Fruit fly (Drosophila melanogaster) whole organism, embryonic: ENCODE results near the gene Eip75B.

Experiments
- Ada2b ChIP-seq: fragments of 200-800 bp; sonication (Bioruptor generic); IDR thresholded peaks from 2 replicates; pipeline ENCODE4 v1.3.6; 2022; ENCODE audit warnings: missing biosample characterization, missing genetic modification characterization
- Atf3 ChIP-seq: fragments of 200-800 bp; sonication (Bioruptor generic); optimal IDR thresholded peaks from 3 replicates; lab custom pipeline; 2016; ENCODE audit warnings: missing biosample characterization, missing genetic modification characterization
- Bdp1 ChIP-seq: fragments of 200-800 bp; sonication (Bioruptor generic); optimal IDR thresholded peaks from 3 replicates; lab custom pipeline; 2016; ENCODE audit warnings: missing biosample characterization, missing genetic modification characterization
- Bgb ChIP-seq: fragments of 200-800 bp; sonication (Bioruptor generic); IDR thresholded peaks from 2 replicates; pipeline ENCODE4 v1.3.6; 2022; ENCODE audit warnings: missing biosample characterization, missing genetic modification characterization; ENCODE audit not compliant: partially characterized antibody
- CG11247 ChIP-seq: fragments of 200-800 bp; sonication (Bioruptor generic); IDR thresholded peaks from 2 replicates; pipeline ENCODE4 v1.3.6; 2022; ENCODE audit warnings: missing biosample characterization, missing genetic modification characterization
- CG12155 ChIP-seq: fragments of 200-800 bp; sonication (Bioruptor generic); optimal IDR thresholded peaks from 3 replicates; lab custom pipeline; 2016; ENCODE audit warnings: missing biosample characterization, missing genetic modification characterization
- CG15696 ChIP-seq: fragments of 200-800 bp; sonication (Bioruptor generic); optimal IDR thresholded peaks from 2 replicates; lab custom pipeline; 2019; ENCODE audit warnings: missing biosample characterization, mild to moderate bottlenecking, missing genetic modification characterization, moderate library complexity
- CG1832 ChIP-seq: fragments of 200-800 bp; sonication (Bioruptor generic); optimal IDR thresholded peaks from 2 replicates; lab custom pipeline; 2017; ENCODE audit warnings: missing biosample characterization, mild to moderate bottlenecking, missing genetic modification characterization, inconsistent platforms
- CG2875 ChIP-seq: fragments of 200-800 bp; sonication (Bioruptor generic); optimal IDR thresholded peaks from 2 replicates; lab custom pipeline; 2017; ENCODE audit warnings: missing biosample characterization, mild to moderate bottlenecking, missing genetic modification characterization, missing genetic modification reagents
- CG33213 ChIP-seq: fragments of 200-800 bp; sonication (Bioruptor generic); optimal IDR thresholded peaks from 3 replicates; lab custom pipeline; 2016; ENCODE audit warnings: missing biosample characterization, missing genetic modification characterization
- CG34422 ChIP-seq: fragments of 200-800 bp; sonication (Bioruptor generic); IDR thresholded peaks from 3 replicates; pipeline ENCODE4 v1.3.6; 2022; ENCODE audit warnings: missing biosample characterization, missing genetic modification characterization
- CG42726 ChIP-seq: fragments of 200-800 bp; sonication (Bioruptor generic); IDR thresholded peaks from 2 replicates; pipeline ENCODE4 v1.3.6; 2022; ENCODE audit warnings: missing biosample characterization, missing genetic modification characterization; ENCODE audit not compliant: partially characterized antibody
- CG43689 ChIP-seq: fragments of 200-800 bp; sonication (Bioruptor generic); IDR thresholded peaks from 2 replicates; pipeline ENCODE4 v1.3.6; 2022; ENCODE audit warnings: missing biosample characterization, missing genetic modification characterization
- CG4820 ChIP-seq: fragments of 200-800 bp; sonication (Bioruptor generic); optimal IDR thresholded peaks from 3 replicates; lab custom pipeline; 2016; ENCODE audit warnings: missing biosample characterization, missing genetic modification characterization
- CG6654 ChIP-seq: fragments of 200-800 bp; sonication (Bioruptor generic); optimal IDR thresholded peaks from 2 replicates; lab custom pipeline; 2017; ENCODE audit warnings: missing biosample characterization, mild to moderate bottlenecking, missing genetic modification characterization
- CG8281 ChIP-seq: fragments of 200-800 bp; sonication (Bioruptor generic); optimal IDR thresholded peaks from 2 replicates; lab custom pipeline; 2018; ENCODE audit warnings: missing biosample characterization, mild to moderate bottlenecking, missing genetic modification characterization, moderate library complexity
- CG8944 ChIP-seq: fragments of 200-800 bp; sonication (Bioruptor generic); optimal IDR thresholded peaks from 3 replicates; lab custom pipeline; 2016; ENCODE audit warnings: missing biosample characterization, missing genetic modification characterization
- CG9797 ChIP-seq: fragments of 200-800 bp; sonication (Bioruptor generic); optimal IDR thresholded peaks from 3 replicates; lab custom pipeline; 2018; ENCODE audit warnings: missing biosample characterization, mild to moderate bottlenecking, missing genetic modification characterization
- CoRest ChIP-seq: fragments of 200-800 bp; sonication (Bioruptor generic); optimal IDR thresholded peaks from 3 replicates; lab custom pipeline; 2018; ENCODE audit warnings: missing biosample characterization, mild to moderate bottlenecking, missing genetic modification characterization, moderate library complexity
- D19A ChIP-seq: fragments of 200-800 bp; optimal IDR thresholded peaks from 3 replicates; lab custom pipeline; 2019; ENCODE audit warnings: missing biosample characterization, mild to moderate bottlenecking, missing genetic modification characterization, moderate library complexity
- Fer1 ChIP-seq: fragments of 200-800 bp; sonication (Bioruptor generic); optimal IDR thresholded peaks from 2 replicates; lab custom pipeline; 2017; ENCODE audit warnings: missing biosample characterization, mild to moderate bottlenecking, missing genetic modification characterization
- Hmx ChIP-seq: fragments of 200-800 bp; sonication (Bioruptor generic); optimal IDR thresholded peaks from 2 replicates; lab custom pipeline; 2016; ENCODE audit warnings: missing biosample characterization, missing genetic modification characterization
- Myb ChIP-seq: fragments of 200-800 bp; sonication (Bioruptor generic); optimal IDR thresholded peaks from 2 replicates; lab custom pipeline; 2016; ENCODE audit warnings: missing biosample characterization, missing genetic modification characterization
- Neu2 ChIP-seq: fragments of 200-800 bp; sonication (Bioruptor generic); optimal IDR thresholded peaks from 3 replicates; lab custom pipeline; 2016; ENCODE audit warnings: missing biosample characterization, missing genetic modification characterization, borderline replicate concordance
- NfI ChIP-seq: fragments of 200-800 bp; sonication (Bioruptor generic); optimal IDR thresholded peaks from 3 replicates; lab custom pipeline; 2018; ENCODE audit warnings: missing biosample characterization, mild to moderate bottlenecking, missing genetic modification characterization, moderate library complexity
- Side ChIP-seq: fragments of 200-800 bp; sonication (Bioruptor generic); optimal IDR thresholded peaks from 2 replicates; lab custom pipeline; 2016; ENCODE audit warnings: missing biosample characterization, missing genetic modification characterization
- Spps ChIP-seq: fragments of 200-800 bp; sonication (Bioruptor generic); optimal IDR thresholded peaks from 2 replicates; lab custom pipeline; 2018; ENCODE audit warnings: missing biosample characterization, mild to moderate bottlenecking, missing genetic modification characterization
- Tbp ChIP-seq: fragments of >200 bp; optimal IDR thresholded peaks from 2 replicates; lab custom pipeline; 2018; ENCODE audit warnings: missing biosample characterization, missing genetic modification characterization
- az2 ChIP-seq: fragments of 200-800 bp; sonication (Bioruptor generic); optimal IDR thresholded peaks from 3 replicates; lab custom pipeline; 2016; ENCODE audit warnings: missing biosample characterization, missing genetic modification characterization
- crp ChIP-seq, 2 experiments: fragments of 200-800 bp; sonication (Bioruptor generic); optimal IDR thresholded peaks; 2 replicates in 1 of 2; 3 replicates in 1 of 2; lab custom pipeline; 2017; ENCODE audit warnings: missing biosample characterization in 2 of 2, missing genetic modification characterization in 2 of 2, mild to moderate bottlenecking in 1 of 2, moderate library complexity in 1 of 2
- cwo ChIP-seq: fragments of 200-800 bp; sonication (Bioruptor generic); optimal IDR thresholded peaks from 3 replicates; lab custom pipeline; 2017; ENCODE audit warnings: missing biosample characterization, missing genetic modification characterization, mild to moderate bottlenecking, moderate library complexity, missing genetic modification reagents
- eve ChIP-seq, 2 experiments: fragments of >200 bp; optimal IDR thresholded peaks; 2 replicates each; lab custom pipeline; 2017; ENCODE audit warnings: missing biosample characterization in 2 of 2, missing genetic modification characterization in 2 of 2
- fu2 ChIP-seq: fragments of 200-800 bp; sonication (Bioruptor generic); optimal IDR thresholded peaks from 2 replicates; lab custom pipeline; 2016; ENCODE audit warnings: missing biosample characterization, missing genetic modification characterization
- gsb ChIP-seq: fragments of 200-800 bp; sonication (Bioruptor generic); IDR thresholded peaks from 2 replicates; pipeline ENCODE4 v1.3.6; 2022; ENCODE audit warnings: missing biosample characterization, missing genetic modification characterization
- gsb-n ChIP-seq: fragments of 200-800 bp; sonication (Bioruptor generic); optimal IDR thresholded peaks from 3 replicates; lab custom pipeline; 2018; ENCODE audit warnings: missing biosample characterization, mild to moderate bottlenecking, missing genetic modification characterization
- ham ChIP-seq: fragments of 200-800 bp; sonication (Bioruptor generic); IDR thresholded peaks from 2 replicates; pipeline ENCODE4 v1.3.6; 2022; ENCODE audit warnings: missing biosample characterization, missing genetic modification characterization
- hb ChIP-seq: fragments of 200-800 bp; sonication (Bioruptor generic); IDR thresholded peaks from 3 replicates; pipeline ENCODE4 v1.3.6; 2022; ENCODE audit warnings: missing biosample characterization, missing genetic modification characterization; ENCODE audit not compliant: partially characterized antibody
- mirr ChIP-seq: fragments of 200-800 bp; sonication (Bioruptor generic); optimal IDR thresholded peaks from 3 replicates; lab custom pipeline; 2018; ENCODE audit warnings: missing biosample characterization, mild to moderate bottlenecking, missing genetic modification characterization
- mld ChIP-seq: fragments of 200-800 bp; sonication (Bioruptor generic); IDR thresholded peaks from 3 replicates; pipeline ENCODE4 v1.3.6; 2022; ENCODE audit warnings: missing biosample characterization, missing genetic modification characterization; ENCODE audit not compliant: partially characterized antibody
- pan ChIP-seq, 4 experiments: fragments of >200 bp in 3 of 4; fragments of 200-800 bp in 1 of 4; sonication (Bioruptor generic) in 1 of 4; optimal IDR thresholded peaks in 3 of 4; IDR thresholded peaks in 1 of 4; 2 replicates each; pipeline versions ENCODE4 v1.3.6 to Lab custom; 2017 to 2022; ENCODE audit warnings: missing biosample characterization in 2 of 4, missing genetic modification characterization in 2 of 4, mixed read lengths in 1 of 4
- ranshi ChIP-seq: fragments of 200-800 bp; sonication (Bioruptor generic); IDR thresholded peaks from 2 replicates; pipeline ENCODE4 v1.3.6; 2022; ENCODE audit warnings: missing biosample characterization, missing genetic modification characterization
- row ChIP-seq: fragments of 200-800 bp; sonication (Bioruptor generic); IDR thresholded peaks from 3 replicates; pipeline ENCODE4 v1.3.6; 2022; ENCODE audit warnings: missing biosample characterization, missing genetic modification characterization
- sima ChIP-seq: fragments of 200-800 bp; sonication (Bioruptor generic); optimal IDR thresholded peaks from 2 replicates; lab custom pipeline; 2016; ENCODE audit warnings: missing biosample characterization, missing genetic modification characterization
- sug ChIP-seq: fragments of 200-800 bp; optimal IDR thresholded peaks from 2 replicates; lab custom pipeline; 2019; ENCODE audit warnings: missing biosample characterization, mild to moderate bottlenecking, missing genetic modification characterization, moderate library complexity
- tin ChIP-seq: fragments of 200-800 bp; sonication (Bioruptor generic); optimal IDR thresholded peaks from 3 replicates; lab custom pipeline; 2016; ENCODE audit warnings: missing biosample characterization, missing genetic modification characterization
- tll ChIP-seq, 2 experiments: fragments of 200-800 bp in 1 of 2; fragments of >200 bp in 1 of 2; sonication (Bioruptor generic) in 1 of 2; optimal IDR thresholded peaks; 2 replicates each; lab custom pipeline; 2017 to 2019; ENCODE audit warnings: missing biosample characterization in 2 of 2, missing genetic modification characterization in 2 of 2, mild to moderate bottlenecking in 1 of 2, moderate library complexity in 1 of 2
- toy ChIP-seq: fragments of 200-800 bp; sonication (Bioruptor generic); IDR thresholded peaks from 2 replicates; pipeline ENCODE4 v1.3.6; 2022; ENCODE audit warnings: missing biosample characterization, missing genetic modification characterization
- trem ChIP-seq: fragments of 200-800 bp; optimal IDR thresholded peaks from 3 replicates; lab custom pipeline; 2019; ENCODE audit warnings: missing biosample characterization, mild to moderate bottlenecking, missing genetic modification characterization, moderate library complexity
- wor ChIP-seq: fragments of 200-800 bp; sonication (Bioruptor generic); IDR thresholded peaks from 2 replicates; pipeline ENCODE4 v1.3.6; 2022; ENCODE audit warnings: missing biosample characterization, missing genetic modification characterization
- yki ChIP-seq: fragments of >200 bp; optimal IDR thresholded peaks from 3 replicates; lab custom pipeline; 2018

The Eip75B gene

DNA sequence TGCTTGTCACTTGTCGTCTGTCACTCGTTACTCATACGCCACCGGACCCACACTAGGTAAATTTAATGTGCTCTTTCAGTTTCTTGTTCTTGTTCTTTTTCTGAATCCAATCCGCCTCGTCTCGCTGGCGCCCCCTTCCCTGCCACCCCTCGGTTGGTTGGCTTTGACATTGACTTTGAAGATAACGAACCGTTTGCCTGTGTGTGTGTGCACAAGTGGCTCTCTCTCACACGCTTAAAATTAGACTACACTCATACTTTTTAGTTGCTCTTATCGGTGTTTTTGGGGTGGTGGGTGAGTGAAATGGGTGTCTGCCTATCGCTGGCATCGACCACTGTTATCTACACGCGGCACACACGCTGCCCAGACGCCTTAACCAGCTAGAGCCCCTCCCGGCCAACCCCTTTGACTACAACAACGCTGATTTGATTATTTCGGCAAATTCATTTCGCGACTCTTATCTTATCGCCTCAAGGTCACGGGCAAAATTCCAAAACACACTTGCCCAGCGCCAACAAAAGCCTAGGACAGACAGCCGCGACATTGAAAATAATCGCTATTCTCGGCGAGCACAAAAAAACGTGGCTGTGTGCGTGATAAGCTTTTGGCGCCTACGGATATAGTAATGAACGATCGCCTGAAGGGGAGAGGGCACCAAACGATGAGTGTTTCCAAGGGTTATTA lies 114.2 kb downstream of the Eip75B start (continued):
- TF ChIP-seq Atf3 (GFP tag; lab: Kevin White, UChicago) = no peak
- no peak for TF ChIP-seq CG4820 (GFP tag; lab: Kevin White, UChicago)
- no peak for TF ChIP-seq Myb (GFP tag; lab: Kevin White, UChicago)
- TF ChIP-seq sug (tag; lab: Kevin White, UChicago) = peak; percentile 95
- TF ChIP-seq tll (GFP tag; optimal IDR thresholded peaks at IDR 0.05; lab: Kevin White, UChicago) = no peak
- TF ChIP-seq Spps (tag; lab: Kevin White, UChicago) = no peak
- TF ChIP-seq CG1832 = no peak
- TF ChIP-seq row = no peak
- no peak for TF ChIP-seq CG43689 (GFP tag; lab: Robert Waterston, UW)
- no peak for TF ChIP-seq CG11247 (GFP tag; lab: Robert Waterston, UW)
- no peak for TF ChIP-seq gsb (GFP tag; lab: Robert Waterston, UW)
- TF ChIP-seq gsb-n (tag; lab: Kevin White, UChicago) = no peak
- no peak for TF ChIP-seq crp (GFP tag; optimal IDR thresholded peaks at IDR 0.05; lab: Kevin White, UChicago)
- no peak for TF ChIP-seq CG8944 (GFP tag; lab: Kevin White, UChicago)
- no peak for TF ChIP-seq Side
- no peak for TF ChIP-seq CG2875
- no peak for TF ChIP-seq CG33213 (GFP tag; lab: Kevin White, UChicago)
- TF ChIP-seq mld = no peak
- TF ChIP-seq Tbp (GFP tag; lab: Kevin White, UChicago) = no peak
- TF ChIP-seq tin = no peak
- TF ChIP-seq fu2 (GFP tag; lab: Kevin White, UChicago) = no peak
- peak; percentile 78 for TF ChIP-seq mirr (GFP tag; lab: Kevin White, UChicago)
- TF ChIP-seq Bgb (GFP tag; lab: Robert Waterston, UW) = peak; percentile 49; the same call in 1 of the 2 replicates
- TF ChIP-seq toy = no peak
- TF ChIP-seq hb = no peak
- TF ChIP-seq eve (GFP tag; optimal IDR thresholded peaks at IDR 0.05; lab: Kevin White, UChicago) = no peak
- no peak for TF ChIP-seq az2 (GFP tag; lab: Kevin White, UChicago)
- no peak for TF ChIP-seq Bdp1 (GFP tag; lab: Kevin White, UChicago)
- TF ChIP-seq D19A (tag; lab: Kevin White, UChicago) = no peak
- no peak for TF ChIP-seq Ada2b (GFP tag; lab: Robert Waterston, UW)
- no peak for TF ChIP-seq NfI (GFP tag; lab: Kevin White, UChicago)
- TF ChIP-seq ham (GFP tag; lab: Robert Waterston, UW) = no peak
- no peak for TF ChIP-seq CG34422 (GFP tag; lab: Robert Waterston, UW)
- peak; percentile 51 for TF ChIP-seq Fer1 (GFP tag; lab: Kevin White, UChicago)
- TF ChIP-seq CG12155 (GFP tag; lab: Kevin White, UChicago) = no peak
- TF ChIP-seq Neu2 (GFP tag; lab: Kevin White, UChicago) = no peak
- no peak for TF ChIP-seq sima (GFP tag; lab: Kevin White, UChicago)
- no peak for TF ChIP-seq CG8281 (tag; lab: Kevin White, UChicago)
- no peak for TF ChIP-seq Hmx (GFP tag; lab: Kevin White, UChicago)
- TF ChIP-seq CG42726 (GFP tag; lab: Robert Waterston, UW) = no peak
- TF ChIP-seq CG9797 = no peak
- TF ChIP-seq CoRest (tag; lab: Kevin White, UChicago) = no peak
- no peak for TF ChIP-seq CG15696 (tag; lab: Kevin White, UChicago)
- TF ChIP-seq trem (tag; lab: Kevin White, UChicago) = no peak
- no peak for TF ChIP-seq yki (lab: Kevin White, UChicago)
- no peak for TF ChIP-seq pan (optimal IDR thresholded peaks at IDR 0.05; lab: Kevin White, UChicago)
- no peak for TF ChIP-seq pan (GFP tag; optimal IDR thresholded peaks at IDR 0.05 in 1 of 2, IDR thresholded peaks at IDR 0.05 in 1 of 2)
- peak; percentile 96 for TF ChIP-seq cwo (GFP tag; lab: Kevin White, UChicago)
- TF ChIP-seq wor (GFP tag; lab: Robert Waterston, UW) = no peak
- TF ChIP-seq CG6654 (GFP tag; lab: Kevin White, UChicago) = no peak
- no peak for TF ChIP-seq ranshi (GFP tag; lab: Robert Waterston, UW)
